Worm (Caenorhabditis elegans) whole organism, late embryonic: ENCODE data around the gene prp-18.

Source experiments
- C08G9.2 ChIP-seq: sonication (generic microtip); optimal IDR thresholded peaks from 2 replicates; lab custom pipeline; 2016; ENCODE audit warnings: mild to moderate bottlenecking, missing genetic modification characterization, moderate library complexity, missing compliant biosample characterization
- K02D7.2 ChIP-seq: sonication (generic microtip); optimal IDR thresholded peaks from 2 replicates; lab custom pipeline; 2017; ENCODE audit warnings: mild to moderate bottlenecking, missing genetic modification characterization, missing compliant biosample characterization
- K09A11.1 ChIP-seq: sonication (generic microtip); optimal IDR thresholded peaks from 2 replicates; lab custom pipeline; 2017; ENCODE audit warnings: antibody characterized with exemption, mild to moderate bottlenecking, missing genetic modification characterization, missing compliant biosample characterization; ENCODE audit not compliant: insufficient read depth
- ahr-1 ChIP-seq: sonication (generic microtip); optimal IDR thresholded peaks from 2 replicates; lab custom pipeline; 2016; ENCODE audit warnings: missing genetic modification characterization, missing compliant biosample characterization
- ama-1 ChIP-seq: fragments of 150-350 bp; optimal IDR thresholded peaks from 2 replicates; lab custom pipeline; 2014
- ceh-14 ChIP-seq: sonication (generic microtip); optimal IDR thresholded peaks from 2 replicates; lab custom pipeline; 2016; ENCODE audit warnings: missing genotype, missing genetic modification characterization, missing compliant biosample characterization
- ceh-18 ChIP-seq: sonication (generic microtip); optimal IDR thresholded peaks from 2 replicates; lab custom pipeline; 2016; ENCODE audit warnings: missing genetic modification characterization, missing compliant biosample characterization
- ceh-22 ChIP-seq: sonication (generic microtip); optimal IDR thresholded peaks from 2 replicates; lab custom pipeline; 2017; ENCODE audit warnings: missing biosample characterization, missing genetic modification characterization
- ceh-31 ChIP-seq: sonication (generic microtip); optimal IDR thresholded peaks from 2 replicates; lab custom pipeline; 2016; ENCODE audit warnings: missing genetic modification characterization, missing compliant biosample characterization
- ceh-48 ChIP-seq: sonication (generic microtip); optimal IDR thresholded peaks from 2 replicates; lab custom pipeline; 2016; ENCODE audit warnings: missing genetic modification characterization, inconsistent platforms, missing compliant biosample characterization
- ceh-6 ChIP-seq: fragments of 200-800 bp; sonication (Bioruptor generic); optimal IDR thresholded peaks from 2 replicates; lab custom pipeline; 2018; ENCODE audit warnings: mild to moderate bottlenecking, missing genetic modification characterization, missing compliant biosample characterization
- ceh-9 ChIP-seq: sonication (generic microtip); optimal IDR thresholded peaks from 2 replicates; lab custom pipeline; 2016; ENCODE audit warnings: mild to moderate bottlenecking, missing genetic modification characterization, inconsistent platforms, missing compliant biosample characterization
- dve-1 ChIP-seq: sonication (generic microtip); optimal IDR thresholded peaks from 2 replicates; lab custom pipeline; 2017; ENCODE audit warnings: antibody characterized with exemption, mild to moderate bottlenecking, missing genetic modification characterization, missing compliant biosample characterization
- elt-2 ChIP-seq: sonication (generic microtip); optimal IDR thresholded peaks from 2 replicates; lab custom pipeline; 2016; ENCODE audit warnings: missing genetic modification reagents, missing genetic modification characterization, missing compliant biosample characterization
- fax-1 ChIP-seq: sonication (generic microtip); optimal IDR thresholded peaks from 2 replicates; lab custom pipeline; 2016; ENCODE audit warnings: missing genotype, missing genetic modification characterization, missing compliant biosample characterization
- hlh-13 ChIP-seq: fragments of 200-800 bp; sonication (Bioruptor generic); optimal IDR thresholded peaks from 2 replicates; lab custom pipeline; 2018; ENCODE audit warnings: mild to moderate bottlenecking, missing genetic modification characterization, missing compliant biosample characterization
- hlh-15 ChIP-seq: sonication (generic microtip); optimal IDR thresholded peaks from 2 replicates; lab custom pipeline; 2016; ENCODE audit warnings: missing genetic modification characterization, missing compliant biosample characterization
- hlh-30 ChIP-seq: sonication (generic microtip); optimal IDR thresholded peaks from 2 replicates; lab custom pipeline; 2017; ENCODE audit warnings: antibody characterized with exemption, missing genetic modification characterization, missing compliant biosample characterization; ENCODE audit not compliant: insufficient read depth
- hlh-6 ChIP-seq: sonication (generic microtip); optimal IDR thresholded peaks from 2 replicates; lab custom pipeline; 2016; ENCODE audit warnings: missing genotype, missing genetic modification characterization, missing compliant biosample characterization
- lim-6 ChIP-seq: sonication (generic microtip); optimal IDR thresholded peaks from 2 replicates; lab custom pipeline; 2016; ENCODE audit warnings: missing genetic modification characterization, missing compliant biosample characterization
- lin-11 ChIP-seq: fragments of 200-800 bp; sonication (Bioruptor generic); optimal IDR thresholded peaks from 2 replicates; lab custom pipeline; 2018; ENCODE audit warnings: mild to moderate bottlenecking, missing genetic modification characterization, missing compliant biosample characterization
- madf-2 ChIP-seq: sonication (generic microtip); optimal IDR thresholded peaks from 2 replicates; lab custom pipeline; 2017; ENCODE audit warnings: missing genetic modification characterization, missing compliant biosample characterization
- mec-3 ChIP-seq: sonication (generic microtip); optimal IDR thresholded peaks from 2 replicates; lab custom pipeline; 2016; ENCODE audit warnings: borderline replicate concordance, missing genetic modification characterization, missing compliant biosample characterization
- npax-4 ChIP-seq: sonication (generic microtip); optimal IDR thresholded peaks from 2 replicates; lab custom pipeline; 2016; ENCODE audit warnings: missing genetic modification characterization, missing compliant biosample characterization
- odd-2 ChIP-seq: sonication (generic microtip); optimal IDR thresholded peaks from 2 replicates; lab custom pipeline; 2017; ENCODE audit warnings: antibody characterized with exemption, mild to moderate bottlenecking, missing genetic modification characterization, missing compliant biosample characterization
- pha-2 ChIP-seq: sonication (generic microtip); optimal IDR thresholded peaks from 2 replicates; lab custom pipeline; 2017; ENCODE audit warnings: mild to moderate bottlenecking, missing genetic modification characterization, missing compliant biosample characterization
- pha-4 ChIP-seq: fragments of 150-350 bp; optimal IDR thresholded peaks from 2 replicates; lab custom pipeline; 2018; ENCODE audit warnings: missing biosample characterization, missing genetic modification reagents, missing genetic modification characterization
- pros-1 ChIP-seq: fragments of 150-350 bp; optimal IDR thresholded peaks from 2 replicates; lab custom pipeline; 2014; ENCODE audit warnings: missing biosample characterization, missing genetic modification reagents, missing genetic modification characterization
- sox-4 ChIP-seq: sonication (generic microtip); optimal IDR thresholded peaks from 2 replicates; lab custom pipeline; 2017; ENCODE audit warnings: mild to moderate bottlenecking, missing genetic modification characterization, inconsistent platforms, missing compliant biosample characterization
- syd-9 ChIP-seq: sonication (generic microtip); optimal IDR thresholded peaks from 2 replicates; lab custom pipeline; 2016; ENCODE audit warnings: mild to moderate bottlenecking, missing genetic modification characterization, moderate library complexity, missing compliant biosample characterization
- ttx-3 ChIP-seq: sonication (generic microtip); optimal IDR thresholded peaks from 2 replicates; lab custom pipeline; 2016; ENCODE audit warnings: missing genetic modification reagents, missing genetic modification characterization, missing compliant biosample characterization
- unc-3 ChIP-seq, 2 experiments: fragments of 200-800 bp in 1 of 2; sonication (Bioruptor generic) in 1 of 2; sonication (generic microtip) in 1 of 2; conservative IDR thresholded peaks in 1 of 2; optimal IDR thresholded peaks in 1 of 2; 2 replicates each; pipeline versions ENCODE4 v1.3.6 to Lab custom; 2016 to 2022; ENCODE audit warnings: missing compliant biosample characterization in 2 of 2, missing genetic modification characterization in 2 of 2, missing genetic modification reagents in 1 of 2
- zip-5 ChIP-seq: sonication (generic microtip); optimal IDR thresholded peaks from 2 replicates; lab custom pipeline; 2016; ENCODE audit warnings: missing genetic modification characterization, missing compliant biosample characterization

The prp-18 gene

DNA sequence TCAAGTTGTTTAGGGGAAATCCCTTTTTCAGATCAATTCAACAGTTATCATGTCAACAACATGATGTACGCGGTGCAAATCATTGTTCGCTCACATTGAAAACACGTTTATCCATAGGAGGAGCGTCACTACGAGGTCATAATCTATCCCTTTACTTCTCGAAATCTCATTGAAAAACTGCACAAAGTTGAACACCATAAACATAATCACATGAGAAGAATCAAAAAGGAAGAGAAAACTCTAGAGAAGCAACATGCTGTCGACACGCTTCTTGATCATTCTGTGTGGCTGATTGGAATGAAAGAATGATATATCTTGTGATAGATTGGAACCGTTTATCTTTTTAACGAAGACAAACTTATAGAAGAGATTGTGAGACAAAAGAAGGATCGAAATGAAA is 16.3 kb downstream of the prp-18 start:
- no peak for TF ChIP-seq zip-5 (tag; lab: Kevin White, UChicago)

ce11 chrIV:9866865-9867264 is 17.3 kb downstream of the prp-18 start:
- TF ChIP-seq pha-2 (tag; lab: Kevin White, UChicago) (no peak), K09A11.1 (no peak), ceh-14 (tag; lab: Kevin White, UChicago) (no peak), unc-3 (GFP tag; conservative IDR thresholded peaks at IDR 0.05; lab: Robert Waterston, UW) (no peak), unc-3 (tag; optimal IDR thresholded peaks at IDR 0.05; lab: Kevin White, UChicago) (no peak)

- TF ChIP-seq ceh-6 (GFP tag; lab: Kevin White, UChicago), result no peak
- no peak for TF ChIP-seq unc-3 (GFP tag; conservative IDR thresholded peaks at IDR 0.05; lab: Robert Waterston, UW)
- TF ChIP-seq unc-3 (tag; optimal IDR thresholded peaks at IDR 0.05; lab: Kevin White, UChicago), result no peak
- no peak for TF ChIP-seq hlh-15 (tag; lab: Kevin White, UChicago)
- no peak for TF ChIP-seq lim-6 (tag; lab: Kevin White, UChicago)
- no peak for TF ChIP-seq ceh-18 (tag; lab: Kevin White, UChicago)
- no peak for TF ChIP-seq ceh-31 (tag; lab: Kevin White, UChicago)
- TF ChIP-seq hlh-30 (tag; lab: Kevin White, UChicago), result no peak
- no peak for TF ChIP-seq pros-1 (tag; lab: Kevin White, UChicago)
- no peak for TF ChIP-seq ama-1 (lab: Kevin White, UChicago)
- TF ChIP-seq pha-4 (tag; lab: Kevin White, UChicago), result no peak
- no peak for TF ChIP-seq ceh-22 (tag; lab: Kevin White, UChicago)
- no peak for TF ChIP-seq ttx-3 (tag; lab: Kevin White, UChicago)
- TF ChIP-seq dve-1 (tag; lab: Kevin White, UChicago), result no peak
- no peak for TF ChIP-seq K02D7.2 (tag; lab: Kevin White, UChicago)
- no peak for TF ChIP-seq mec-3 (tag; lab: Kevin White, UChicago)
- no peak for TF ChIP-seq C08G9.2 (tag; lab: Kevin White, UChicago)
- no peak for TF ChIP-seq npax-4 (tag; lab: Kevin White, UChicago)
Measured at ce11 chrIV:9864778-9865177, 19.4 kb downstream of the prp-18 start, which contains the start of the genes K07F5.15 and K07F5.22. Gene K07F5.15 (plus strand): TSS chrIV:9865078. Gene K07F5.22 (plus strand): TSS chrIV:9865078.

DNA sequence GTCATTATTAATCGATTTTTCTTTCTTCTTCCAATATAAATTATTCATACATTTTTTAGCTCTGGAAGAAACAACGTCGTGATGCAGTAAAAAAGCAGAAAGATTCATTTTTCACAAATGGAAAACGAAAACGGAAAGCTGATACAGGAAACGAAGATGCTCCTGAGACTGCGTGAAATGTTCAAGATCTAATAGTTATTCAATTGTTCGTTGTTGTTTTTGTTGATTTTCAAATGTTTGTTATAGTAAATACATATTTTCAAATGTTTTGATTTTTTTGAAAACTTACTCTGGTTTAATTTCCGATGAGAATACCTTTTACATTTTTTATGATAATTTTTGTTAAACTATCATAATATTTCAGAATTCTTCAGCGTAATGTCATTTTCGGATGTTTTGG is 20.4 kb downstream of the prp-18 start, which contains the start of gene K07F5.16:
Gene K07F5.16 (plus strand): TSS at position 301 of the 400 bp plus-strand sequence.
- no peak for TF ChIP-seq mec-3 (tag; lab: Kevin White, UChicago)
- TF ChIP-seq ceh-48 (tag; lab: Kevin White, UChicago), result no peak
- TF ChIP-seq ceh-9 (tag; lab: Kevin White, UChicago), result no peak
- TF ChIP-seq hlh-13, result no peak
- TF ChIP-seq sox-4, result no peak
- no peak for TF ChIP-seq hlh-6 (tag; lab: Kevin White, UChicago)
- TF ChIP-seq odd-2 (tag; lab: Kevin White, UChicago), result no peak
- TF ChIP-seq fax-1 (tag; lab: Kevin White, UChicago), result no peak
- no peak for TF ChIP-seq madf-2 (tag; lab: Kevin White, UChicago)
- no peak for TF ChIP-seq hlh-30 (tag; lab: Kevin White, UChicago)
- TF ChIP-seq ttx-3 (tag; lab: Kevin White, UChicago), result no peak
- TF ChIP-seq elt-2 (tag; lab: Kevin White, UChicago), result no peak
- TF ChIP-seq lin-11, result no peak
- TF ChIP-seq syd-9, result no peak
- TF ChIP-seq ahr-1 (tag; lab: Kevin White, UChicago), result no peak
- TF ChIP-seq, all 69 proteins: peak for 0

ce11 chrIV:9861921-9862320 is 22.3 kb downstream of the prp-18 start, which contains the start of gene K07F5.14:
Gene K07F5.14 (plus strand): TSS chrIV:9862221.
- no peak for TF ChIP-seq K02D7.2 (tag; lab: Kevin White, UChicago)
